Worm (Caenorhabditis elegans) whole organism, late embryonic: Measurements from ENCODE around the gene nhr-45.

Source experiments
- C38D4.7 ChIP-seq: fragments of 200-800 bp; sonication (Bioruptor generic); optimal IDR thresholded peaks from 2 replicates; lab custom pipeline; 2018; ENCODE audit warnings: mild to moderate bottlenecking, missing genetic modification characterization, moderate library complexity, missing compliant biosample characterization
- K02D7.2 ChIP-seq: sonication (generic microtip); optimal IDR thresholded peaks from 2 replicates; lab custom pipeline; 2017; ENCODE audit warnings: mild to moderate bottlenecking, missing genetic modification characterization, missing compliant biosample characterization
- K09A11.1 ChIP-seq: sonication (generic microtip); optimal IDR thresholded peaks from 2 replicates; lab custom pipeline; 2017; ENCODE audit warnings: antibody characterized with exemption, mild to moderate bottlenecking, missing genetic modification characterization, missing compliant biosample characterization; ENCODE audit not compliant: insufficient read depth
- T23F11.4 ChIP-seq: fragments of 200-800 bp; sonication (Bioruptor generic); optimal IDR thresholded peaks from 2 replicates; lab custom pipeline; 2018; ENCODE audit warnings: mild to moderate bottlenecking, missing genetic modification characterization, missing compliant biosample characterization
- ahr-1 ChIP-seq: sonication (generic microtip); optimal IDR thresholded peaks from 2 replicates; lab custom pipeline; 2016; ENCODE audit warnings: missing genetic modification characterization, missing compliant biosample characterization
- ceh-18 ChIP-seq: sonication (generic microtip); optimal IDR thresholded peaks from 2 replicates; lab custom pipeline; 2016; ENCODE audit warnings: missing genetic modification characterization, missing compliant biosample characterization
- ceh-19 ChIP-seq: fragments of 200-800 bp; sonication (Bioruptor generic); optimal IDR thresholded peaks from 2 replicates; lab custom pipeline; 2018; ENCODE audit warnings: mild to moderate bottlenecking, missing genetic modification characterization, missing compliant biosample characterization
- ceh-2 ChIP-seq: sonication (generic microtip); optimal IDR thresholded peaks from 2 replicates; lab custom pipeline; 2016; ENCODE audit warnings: missing genotype, missing genetic modification characterization, missing compliant biosample characterization
- ceh-22 ChIP-seq: sonication (generic microtip); optimal IDR thresholded peaks from 2 replicates; lab custom pipeline; 2017; ENCODE audit warnings: missing biosample characterization, missing genetic modification characterization
- ceh-24 ChIP-seq: sonication (generic microtip); optimal IDR thresholded peaks from 2 replicates; lab custom pipeline; 2016; ENCODE audit warnings: mild to moderate bottlenecking, missing genetic modification characterization, missing compliant biosample characterization
- ceh-30 ChIP-seq: fragments of 150-350 bp; optimal IDR thresholded peaks from 2 replicates; lab custom pipeline; 2014; ENCODE audit warnings: missing biosample characterization, missing genetic modification characterization
- ceh-31 ChIP-seq: sonication (generic microtip); optimal IDR thresholded peaks from 2 replicates; lab custom pipeline; 2016; ENCODE audit warnings: missing genetic modification characterization, missing compliant biosample characterization
- ceh-45 ChIP-seq: fragments of 200-800 bp; sonication (Bioruptor generic); IDR thresholded peaks from 2 replicates; pipeline ENCODE4 v1.3.6; 2022; ENCODE audit warnings: missing genetic modification reagents, missing genetic modification characterization, missing compliant biosample characterization
- ceh-48 ChIP-seq: sonication (generic microtip); optimal IDR thresholded peaks from 2 replicates; lab custom pipeline; 2016; ENCODE audit warnings: missing genetic modification characterization, inconsistent platforms, missing compliant biosample characterization
- ceh-6 ChIP-seq: fragments of 200-800 bp; sonication (Bioruptor generic); optimal IDR thresholded peaks from 2 replicates; lab custom pipeline; 2018; ENCODE audit warnings: mild to moderate bottlenecking, missing genetic modification characterization, missing compliant biosample characterization
- dmd-4 ChIP-seq: sonication (generic microtip); optimal IDR thresholded peaks from 2 replicates; lab custom pipeline; 2016; ENCODE audit warnings: borderline replicate concordance, missing genetic modification characterization, missing compliant biosample characterization
- dve-1 ChIP-seq: sonication (generic microtip); optimal IDR thresholded peaks from 2 replicates; lab custom pipeline; 2017; ENCODE audit warnings: antibody characterized with exemption, mild to moderate bottlenecking, missing genetic modification characterization, missing compliant biosample characterization
- elt-2 ChIP-seq: sonication (generic microtip); optimal IDR thresholded peaks from 2 replicates; lab custom pipeline; 2016; ENCODE audit warnings: missing genetic modification reagents, missing genetic modification characterization, missing compliant biosample characterization
- fax-1 ChIP-seq: sonication (generic microtip); optimal IDR thresholded peaks from 2 replicates; lab custom pipeline; 2016; ENCODE audit warnings: missing genotype, missing genetic modification characterization, missing compliant biosample characterization
- fkh-10 ChIP-seq: fragments of 150-350 bp; optimal IDR thresholded peaks from 2 replicates; lab custom pipeline; 2014; ENCODE audit warnings: missing biosample characterization, missing genetic modification reagents, missing genetic modification characterization
- gmeb-2 ChIP-seq: sonication (generic microtip); optimal IDR thresholded peaks from 2 replicates; lab custom pipeline; 2016; ENCODE audit warnings: missing genetic modification characterization, inconsistent platforms, missing compliant biosample characterization
- hlh-15 ChIP-seq: sonication (generic microtip); optimal IDR thresholded peaks from 2 replicates; lab custom pipeline; 2016; ENCODE audit warnings: missing genetic modification characterization, missing compliant biosample characterization
- hlh-30 ChIP-seq: sonication (generic microtip); optimal IDR thresholded peaks from 2 replicates; lab custom pipeline; 2017; ENCODE audit warnings: antibody characterized with exemption, missing genetic modification characterization, missing compliant biosample characterization; ENCODE audit not compliant: insufficient read depth
- hlh-6 ChIP-seq: sonication (generic microtip); optimal IDR thresholded peaks from 2 replicates; lab custom pipeline; 2016; ENCODE audit warnings: missing genotype, missing genetic modification characterization, missing compliant biosample characterization
- hlh-8 ChIP-seq: sonication (generic microtip); optimal IDR thresholded peaks from 2 replicates; lab custom pipeline; 2016; ENCODE audit warnings: missing genotype, missing genetic modification characterization, missing compliant biosample characterization
- lim-6 ChIP-seq: sonication (generic microtip); optimal IDR thresholded peaks from 2 replicates; lab custom pipeline; 2016; ENCODE audit warnings: missing genetic modification characterization, missing compliant biosample characterization
- lin-11 ChIP-seq: fragments of 200-800 bp; sonication (Bioruptor generic); optimal IDR thresholded peaks from 2 replicates; lab custom pipeline; 2018; ENCODE audit warnings: mild to moderate bottlenecking, missing genetic modification characterization, missing compliant biosample characterization
- madf-2 ChIP-seq: sonication (generic microtip); optimal IDR thresholded peaks from 2 replicates; lab custom pipeline; 2017; ENCODE audit warnings: missing genetic modification characterization, missing compliant biosample characterization
- nfya-1 ChIP-seq: sonication (generic microtip); optimal IDR thresholded peaks from 2 replicates; lab custom pipeline; 2017; ENCODE audit warnings: missing genetic modification characterization, mild to moderate bottlenecking, missing compliant biosample characterization, antibody characterized with exemption, moderate library complexity
- nhr-11 ChIP-seq: fragments of 150-350 bp; optimal IDR thresholded peaks from 2 replicates; lab custom pipeline; 2014; ENCODE audit warnings: missing biosample characterization, missing genetic modification characterization
- npax-4 ChIP-seq: sonication (generic microtip); optimal IDR thresholded peaks from 2 replicates; lab custom pipeline; 2016; ENCODE audit warnings: missing genetic modification characterization, missing compliant biosample characterization
- odd-2 ChIP-seq: sonication (generic microtip); optimal IDR thresholded peaks from 2 replicates; lab custom pipeline; 2017; ENCODE audit warnings: antibody characterized with exemption, mild to moderate bottlenecking, missing genetic modification characterization, missing compliant biosample characterization
- pag-3 ChIP-seq: sonication (generic microtip); optimal IDR thresholded peaks from 2 replicates; lab custom pipeline; 2016; ENCODE audit warnings: missing compliant biosample characterization, missing genetic modification characterization, borderline replicate concordance
- pax-1 ChIP-seq: fragments of 150-350 bp; optimal IDR thresholded peaks from 2 replicates; lab custom pipeline; 2014; ENCODE audit warnings: missing biosample characterization, missing genetic modification characterization
- pqm-1 ChIP-seq: sonication (generic microtip); optimal IDR thresholded peaks from 2 replicates; lab custom pipeline; 2016; ENCODE audit warnings: missing genetic modification characterization, missing compliant biosample characterization
- pros-1 ChIP-seq: fragments of 150-350 bp; optimal IDR thresholded peaks from 2 replicates; lab custom pipeline; 2014; ENCODE audit warnings: missing biosample characterization, missing genetic modification reagents, missing genetic modification characterization
- ref-2 ChIP-seq: sonication (generic microtip); optimal IDR thresholded peaks from 2 replicates; lab custom pipeline; 2016; ENCODE audit warnings: missing genetic modification characterization, missing compliant biosample characterization
- sdc-2 ChIP-seq: sonication (generic microtip); optimal IDR thresholded peaks from 2 replicates; lab custom pipeline; 2016; ENCODE audit warnings: missing genotype, missing genetic modification characterization, missing compliant biosample characterization
- sox-2 ChIP-seq: fragments of 200-800 bp; sonication (Bioruptor generic); IDR thresholded peaks from 2 replicates; pipeline ENCODE4 v1.3.6; 2022; ENCODE audit warnings: missing genetic modification reagents, missing genetic modification characterization, missing compliant biosample characterization
- sox-4 ChIP-seq: sonication (generic microtip); optimal IDR thresholded peaks from 2 replicates; lab custom pipeline; 2017; ENCODE audit warnings: mild to moderate bottlenecking, missing genetic modification characterization, inconsistent platforms, missing compliant biosample characterization
- tbx-2 ChIP-seq: sonication (generic microtip); optimal IDR thresholded peaks from 2 replicates; lab custom pipeline; 2016; ENCODE audit warnings: missing genetic modification characterization, missing compliant biosample characterization
- ttx-3 ChIP-seq: sonication (generic microtip); optimal IDR thresholded peaks from 2 replicates; lab custom pipeline; 2016; ENCODE audit warnings: missing genetic modification reagents, missing genetic modification characterization, missing compliant biosample characterization
- unc-3 ChIP-seq, 2 experiments: fragments of 200-800 bp in 1 of 2; sonication (Bioruptor generic) in 1 of 2; sonication (generic microtip) in 1 of 2; conservative IDR thresholded peaks in 1 of 2; optimal IDR thresholded peaks in 1 of 2; 2 replicates each; pipeline versions ENCODE4 v1.3.6 to Lab custom; 2016 to 2022; ENCODE audit warnings: missing compliant biosample characterization in 2 of 2, missing genetic modification characterization in 2 of 2, missing genetic modification reagents in 1 of 2
- unc-42 ChIP-seq: sonication (generic microtip); optimal IDR thresholded peaks from 2 replicates; lab custom pipeline; 2016; ENCODE audit warnings: missing genotype, missing genetic modification characterization, missing compliant biosample characterization
- ztf-16 ChIP-seq: sonication (generic microtip); optimal IDR thresholded peaks from 2 replicates; lab custom pipeline; 2017; ENCODE audit warnings: missing genetic modification characterization, missing compliant biosample characterization

The nhr-45 gene

ce11 chrX:4705666-4706065, 45.5 kb upstream of the nhr-45 start:
- TF ChIP-seq hlh-8 (tag; lab: Kevin White, UChicago) = no peak
- TF ChIP-seq fkh-10 = no peak
- TF ChIP-seq pax-1 = no peak
- no peak for TF ChIP-seq lin-11 (tag; lab: Kevin White, UChicago)
- TF ChIP-seq ceh-30 (tag; lab: Kevin White, UChicago) = no peak
- TF ChIP-seq K02D7.2 = no peak
- TF ChIP-seq elt-2 (tag; lab: Kevin White, UChicago) = no peak
- TF ChIP-seq hlh-15 (tag; lab: Kevin White, UChicago) = no peak
- no peak for TF ChIP-seq ceh-24 (tag; lab: Kevin White, UChicago)
- no peak for TF ChIP-seq sox-2 (GFP tag; lab: Robert Waterston, UW)
- TF ChIP-seq pag-3 (tag; lab: Kevin White, UChicago) = no peak
- no peak for TF ChIP-seq C38D4.7
- no peak for TF ChIP-seq unc-42 (tag; lab: Kevin White, UChicago)
- no peak for TF ChIP-seq hlh-30
- no peak for TF ChIP-seq npax-4 (tag; lab: Kevin White, UChicago)
- TF ChIP-seq K09A11.1 = no peak
- no peak for TF ChIP-seq ceh-45
- TF ChIP-seq T23F11.4 (GFP tag; lab: Kevin White, UChicago) = no peak

- TF ChIP-seq odd-2 (tag; lab: Kevin White, UChicago) (no peak), pqm-1 (no peak), pax-1 (no peak), ttx-3 (tag; lab: Kevin White, UChicago) (no peak), lim-6 (tag; lab: Kevin White, UChicago) (no peak), sdc-2 (tag; lab: Kevin White, UChicago) (no peak), sox-4 (tag; lab: Kevin White, UChicago) (no peak), ztf-16 (tag; lab: Kevin White, UChicago) (no peak)
These were observed 44.8 kb upstream of the nhr-45 start, which contains the start of gene aqp-8 for ce11 chrX:4704877-4705276. Gene aqp-8, minus strand, starts transcription at chrX:4704977.

- TF ChIP-seq ceh-24 (tag; lab: Kevin White, UChicago) = no peak
- no peak for TF ChIP-seq ceh-2 (tag; lab: Kevin White, UChicago)
- no peak for TF ChIP-seq sdc-2 (tag; lab: Kevin White, UChicago)
- TF ChIP-seq dmd-4 = no peak
- TF ChIP-seq ref-2 (tag; lab: Kevin White, UChicago) = no peak
- TF ChIP-seq nfya-1 = no peak
- TF ChIP-seq ceh-19 = no peak
- TF ChIP-seq elt-2 (tag; lab: Kevin White, UChicago) = peak; percentile 37
These were observed 40.0 kb upstream of the nhr-45 start for ce11 chrX:4700083-4700482.

ce11 chrX:4699411-4700050, 39.4 kb upstream of the nhr-45 start, which contains the start of gene hyl-2:
Gene hyl-2, minus strand, starts transcription at chrX:4699461.
- TF ChIP-seq nhr-11 (tag; lab: Kevin White, UChicago) (no peak), npax-4 (tag; lab: Kevin White, UChicago) (no peak), ceh-18 (tag; lab: Kevin White, UChicago) (peak; percentile 14), ceh-31 (peak; percentile 35), elt-2 (tag; lab: Kevin White, UChicago) (no peak), ceh-6 (GFP tag; lab: Kevin White, UChicago) (no peak), unc-42 (tag; lab: Kevin White, UChicago) (peak; percentile 33), hlh-6 (tag; lab: Kevin White, UChicago) (no peak), tbx-2 (tag; lab: Kevin White, UChicago) (no peak), ceh-48 (tag; lab: Kevin White, UChicago) (no peak), hlh-30 (no peak), unc-3 (GFP tag; conservative IDR thresholded peaks at IDR 0.05; lab: Robert Waterston, UW) (no peak), unc-3 (tag; optimal IDR thresholded peaks at IDR 0.05; lab: Kevin White, UChicago) (no peak), fax-1 (tag; lab: Kevin White, UChicago) (no peak), ahr-1 (tag; lab: Kevin White, UChicago) (no peak), dve-1 (tag; lab: Kevin White, UChicago) (no peak), fkh-10 (no peak), hlh-8 (tag; lab: Kevin White, UChicago) (no peak), ceh-22 (no peak), madf-2 (tag; lab: Kevin White, UChicago) (no peak), pax-1 (no peak), nfya-1 (peak; percentile 18), gmeb-2 (tag; lab: Kevin White, UChicago) (no peak), pros-1 (tag; lab: Kevin White, UChicago) (no peak), ceh-30 (tag; lab: Kevin White, UChicago) (no peak), odd-2 (tag; lab: Kevin White, UChicago) (no peak), hlh-15 (tag; lab: Kevin White, UChicago) (no peak)
